Fruit fly (Drosophila melanogaster) whole organism, embryonic: ENCODE data around the gene amn.

Source experiments
- Ada2b ChIP-seq: fragments of 200-800 bp; sonication (Bioruptor generic); IDR thresholded peaks from 2 replicates; pipeline ENCODE4 v1.3.6; 2022; ENCODE audit warnings: missing biosample characterization, missing genetic modification characterization
- Atf6 ChIP-seq: fragments of 200-800 bp; sonication (Bioruptor generic); IDR thresholded peaks from 2 replicates; pipeline ENCODE4 v1.3.6; 2022; ENCODE audit warnings: missing biosample characterization, missing genetic modification characterization
- Blimp-1 ChIP-seq: fragments of 200-800 bp; sonication (Bioruptor generic); optimal IDR thresholded peaks from 3 replicates; lab custom pipeline; 2018; ENCODE audit warnings: missing biosample characterization, missing genetic modification characterization, mild to moderate bottlenecking, moderate library complexity, missing genetic modification reagents
- C15 ChIP-seq: fragments of 200-800 bp; sonication (Bioruptor generic); IDR thresholded peaks from 3 replicates; pipeline ENCODE4 v1.3.6; 2022; ENCODE audit warnings: missing biosample characterization, missing genetic modification characterization
- CG10267 ChIP-seq: fragments of 200-800 bp; sonication (Bioruptor generic); optimal IDR thresholded peaks from 2 replicates; lab custom pipeline; 2018; ENCODE audit warnings: missing biosample characterization, mild to moderate bottlenecking, missing genetic modification characterization, moderate library complexity
- CG11723 ChIP-seq: fragments of 200-800 bp; sonication (Bioruptor generic); optimal IDR thresholded peaks from 2 replicates; lab custom pipeline; 2017; ENCODE audit warnings: missing biosample characterization, mild to moderate bottlenecking, missing genetic modification characterization
- CG14965 ChIP-seq: fragments of 200-800 bp; sonication (Bioruptor generic); optimal IDR thresholded peaks from 2 replicates; lab custom pipeline; 2016; ENCODE audit warnings: missing biosample characterization, missing genetic modification characterization, borderline replicate concordance
- CG15696 ChIP-seq: fragments of 200-800 bp; sonication (Bioruptor generic); optimal IDR thresholded peaks from 2 replicates; lab custom pipeline; 2019; ENCODE audit warnings: missing biosample characterization, mild to moderate bottlenecking, missing genetic modification characterization, moderate library complexity
- CG1602 ChIP-seq: fragments of 200-800 bp; sonication (Bioruptor generic); optimal IDR thresholded peaks from 3 replicates; lab custom pipeline; 2016; ENCODE audit warnings: missing biosample characterization, missing genetic modification characterization
- CG16863 ChIP-seq: fragments of 200-800 bp; sonication (Bioruptor generic); optimal IDR thresholded peaks from 3 replicates; lab custom pipeline; 2016; ENCODE audit warnings: missing biosample characterization, missing genetic modification characterization
- CG17186 ChIP-seq: fragments of 200-800 bp; sonication (Bioruptor generic); optimal IDR thresholded peaks from 3 replicates; lab custom pipeline; 2017; ENCODE audit warnings: missing biosample characterization, missing genetic modification reagents, missing genetic modification characterization
- CG18476 ChIP-seq: fragments of 200-800 bp; sonication (Bioruptor generic); optimal IDR thresholded peaks from 2 replicates; lab custom pipeline; 2016; ENCODE audit warnings: missing biosample characterization, mild to moderate bottlenecking, missing genetic modification characterization
- CG2116 ChIP-seq: fragments of 200-800 bp; sonication (Bioruptor generic); optimal IDR thresholded peaks from 3 replicates; lab custom pipeline; 2018; ENCODE audit warnings: missing biosample characterization, mild to moderate bottlenecking, missing genetic modification characterization
- CG2120 ChIP-seq: fragments of 200-800 bp; sonication (Bioruptor generic); optimal IDR thresholded peaks from 3 replicates; lab custom pipeline; 2016; ENCODE audit warnings: missing biosample characterization, missing genetic modification characterization
- CG2202 ChIP-seq: fragments of 200-800 bp; sonication (Bioruptor generic); optimal IDR thresholded peaks from 2 replicates; lab custom pipeline; 2018; ENCODE audit warnings: missing biosample characterization, mild to moderate bottlenecking, missing genetic modification characterization
- CG30403 ChIP-seq: fragments of 200-800 bp; sonication (Bioruptor generic); optimal IDR thresholded peaks from 3 replicates; lab custom pipeline; 2016; ENCODE audit warnings: missing biosample characterization, missing genetic modification characterization
- CG31388 ChIP-seq: fragments of 200-800 bp; sonication (Bioruptor generic); optimal IDR thresholded peaks from 2 replicates; lab custom pipeline; 2016; ENCODE audit warnings: missing biosample characterization, missing genetic modification characterization
- CG32772 ChIP-seq: fragments of 200-800 bp; sonication (Bioruptor generic); IDR thresholded peaks from 2 replicates; pipeline ENCODE4 v1.3.6; 2022; ENCODE audit warnings: missing biosample characterization, missing genetic modification characterization
- CG4404 ChIP-seq: fragments of 200-800 bp; sonication (Bioruptor generic); IDR thresholded peaks from 2 replicates; pipeline ENCODE4 v1.3.6; 2022; ENCODE audit warnings: missing biosample characterization, missing genetic modification characterization
- CG6791 ChIP-seq: fragments of 200-800 bp; sonication (Bioruptor generic); IDR thresholded peaks from 3 replicates; pipeline ENCODE4 v1.3.6; 2022; ENCODE audit warnings: missing biosample characterization, missing genetic modification characterization; ENCODE audit not compliant: partially characterized antibody
- CG7745 ChIP-seq: fragments of 200-800 bp; sonication (Bioruptor generic); optimal IDR thresholded peaks from 2 replicates; lab custom pipeline; 2018; ENCODE audit warnings: missing biosample characterization, mild to moderate bottlenecking, missing genetic modification characterization, moderate library complexity
- CrebB ChIP-seq: fragments of 200-800 bp; sonication (Bioruptor generic); optimal IDR thresholded peaks from 3 replicates; lab custom pipeline; 2018; ENCODE audit warnings: missing biosample characterization, mild to moderate bottlenecking, missing genetic modification characterization
- D ChIP-seq, 2 experiments: fragments of 200-800 bp in 1 of 2; fragments of >200 bp in 1 of 2; sonication (Bioruptor generic) in 1 of 2; optimal IDR thresholded peaks; 2 replicates in 1 of 2; 3 replicates in 1 of 2; lab custom pipeline; 2017; ENCODE audit warnings: mild to moderate bottlenecking in 1 of 2, missing biosample characterization in 1 of 2, missing genetic modification characterization in 1 of 2, missing genetic modification reagents in 1 of 2
- Deaf1 ChIP-seq: fragments of 200-800 bp; optimal IDR thresholded peaks from 3 replicates; lab custom pipeline; 2019; ENCODE audit warnings: missing biosample characterization, mild to moderate bottlenecking, missing genetic modification characterization, moderate library complexity
- Ets97D ChIP-seq: fragments of 200-800 bp; sonication (Bioruptor generic); optimal IDR thresholded peaks from 3 replicates; lab custom pipeline; 2016; ENCODE audit warnings: missing biosample characterization, missing genetic modification characterization
- Hmx ChIP-seq: fragments of 200-800 bp; sonication (Bioruptor generic); optimal IDR thresholded peaks from 2 replicates; lab custom pipeline; 2016; ENCODE audit warnings: missing biosample characterization, missing genetic modification characterization
- Pdp1 ChIP-seq, 2 experiments: fragments of 200-800 bp; sonication (Bioruptor generic); optimal IDR thresholded peaks; 3 replicates each; lab custom pipeline; 2016; ENCODE audit warnings: missing biosample characterization in 2 of 2, missing genetic modification characterization in 2 of 2, mild to moderate bottlenecking in 1 of 2, moderate library complexity in 1 of 2
- Rfx ChIP-seq: fragments of 200-800 bp; sonication (Bioruptor generic); IDR thresholded peaks from 2 replicates; pipeline ENCODE4 v1.3.6; 2022; ENCODE audit warnings: missing biosample characterization, missing genetic modification characterization
- Rx ChIP-seq: fragments of 200-800 bp; sonication (Bioruptor generic); IDR thresholded peaks from 2 replicates; pipeline ENCODE4 v1.3.6; 2022; ENCODE audit warnings: missing biosample characterization, missing genetic modification characterization
- Side ChIP-seq: fragments of 200-800 bp; sonication (Bioruptor generic); optimal IDR thresholded peaks from 2 replicates; lab custom pipeline; 2016; ENCODE audit warnings: missing biosample characterization, missing genetic modification characterization
- Six4 ChIP-seq: fragments of 200-800 bp; sonication (Bioruptor generic); optimal IDR thresholded peaks from 2 replicates; lab custom pipeline; 2016; ENCODE audit warnings: missing biosample characterization, missing genetic modification characterization
- Stat92E ChIP-seq, 3 experiments: fragments of >200 bp in 2 of 3; fragments of 200-800 bp in 1 of 3; sonication (Bioruptor generic) in 1 of 3; optimal IDR thresholded peaks; 2 replicates each; lab custom pipeline; 2017 to 2019; ENCODE audit warnings: missing biosample characterization in 3 of 3, missing genetic modification characterization in 3 of 3, mild to moderate bottlenecking in 1 of 3, moderate library complexity in 1 of 3
- Taf1 ChIP-seq: fragments of 200-800 bp; sonication (Bioruptor generic); IDR thresholded peaks from 2 replicates; pipeline ENCODE4 v1.3.6; 2022; ENCODE audit warnings: missing biosample characterization, missing genetic modification characterization
- Vsx1 ChIP-seq: fragments of 200-800 bp; sonication (Bioruptor generic); optimal IDR thresholded peaks from 2 replicates; lab custom pipeline; 2017; ENCODE audit warnings: missing biosample characterization, mild to moderate bottlenecking, missing genetic modification characterization, missing genetic modification reagents
- aop ChIP-seq: fragments of 200-800 bp; sonication (Bioruptor generic); IDR thresholded peaks from 2 replicates; pipeline ENCODE4 v1.3.6; 2022; ENCODE audit warnings: missing biosample characterization, missing genetic modification characterization
- cato ChIP-seq: fragments of 200-800 bp; sonication (Bioruptor generic); optimal IDR thresholded peaks from 2 replicates; lab custom pipeline; 2016; ENCODE audit warnings: missing biosample characterization, missing genetic modification characterization, borderline replicate concordance
- chn ChIP-seq: fragments of 200-800 bp; sonication (Bioruptor generic); optimal IDR thresholded peaks from 2 replicates; lab custom pipeline; 2016; ENCODE audit warnings: missing biosample characterization, missing genetic modification characterization
- dimm ChIP-seq: fragments of 200-800 bp; sonication (Bioruptor generic); IDR thresholded peaks from 2 replicates; pipeline ENCODE4 v1.3.6; 2022; ENCODE audit warnings: missing biosample characterization, missing genetic modification characterization
- disco-r ChIP-seq: fragments of 200-800 bp; sonication (Bioruptor generic); optimal IDR thresholded peaks from 2 replicates; lab custom pipeline; 2016; ENCODE audit warnings: missing biosample characterization, missing genetic modification characterization
- gem ChIP-seq: fragments of 200-800 bp; sonication (Bioruptor generic); optimal IDR thresholded peaks from 2 replicates; lab custom pipeline; 2019; ENCODE audit warnings: missing biosample characterization, mild to moderate bottlenecking, missing genetic modification characterization, moderate library complexity
- insv ChIP-seq, 2 experiments: fragments of 200-800 bp; sonication (Bioruptor generic); optimal IDR thresholded peaks; 3 replicates each; lab custom pipeline; 2016 to 2018; ENCODE audit warnings: missing biosample characterization in 2 of 2, missing genetic modification characterization in 2 of 2
- klu ChIP-seq: fragments of 200-800 bp; sonication (Bioruptor generic); IDR thresholded peaks from 2 replicates; pipeline ENCODE4 v1.3.6; 2022; ENCODE audit warnings: missing biosample characterization, missing genetic modification characterization
- p53 ChIP-seq: fragments of 200-800 bp; sonication (Bioruptor generic); optimal IDR thresholded peaks from 2 replicates; lab custom pipeline; 2016; ENCODE audit warnings: missing biosample characterization, missing genetic modification characterization
- peb ChIP-seq: fragments of 200-800 bp; sonication (Bioruptor generic); IDR thresholded peaks from 2 replicates; pipeline ENCODE4 v1.3.6; 2022; ENCODE audit warnings: missing biosample characterization, missing genetic modification characterization
- sens ChIP-seq: fragments of 200-800 bp; sonication (Bioruptor generic); peaks from one replicate; lab custom pipeline; 2016; ENCODE audit warnings: missing biosample characterization, missing genetic modification characterization
- seq ChIP-seq: fragments of 200-800 bp; sonication (Bioruptor generic); IDR thresholded peaks from 2 replicates; pipeline ENCODE4 v1.3.6; 2022; ENCODE audit warnings: missing biosample characterization, missing genetic modification characterization
- tgo ChIP-seq: fragments of 200-800 bp; sonication (Bioruptor generic); IDR thresholded peaks from 3 replicates; pipeline ENCODE4 v1.3.6; 2022; ENCODE audit warnings: missing biosample characterization, missing genetic modification characterization
- tin ChIP-seq: fragments of 200-800 bp; sonication (Bioruptor generic); optimal IDR thresholded peaks from 3 replicates; lab custom pipeline; 2016; ENCODE audit warnings: missing biosample characterization, missing genetic modification characterization
- tx ChIP-seq: fragments of 200-800 bp; sonication (Bioruptor generic); optimal IDR thresholded peaks from 2 replicates; lab custom pipeline; 2016; ENCODE audit warnings: missing biosample characterization, missing genetic modification characterization

amn gene

dm6 chrX:19865389-19866144 lies 24.3 kb downstream of the amn start, which contains the start of gene THADA (continued):
- peak; percentile 2 for TF ChIP-seq Six4 (GFP tag; lab: Kevin White, UChicago)
- TF ChIP-seq CG15696 (tag; lab: Kevin White, UChicago) = no peak
- no peak for TF ChIP-seq Stat92E (GFP tag; optimal IDR thresholded peaks at IDR 0.05; lab: Kevin White, UChicago)
- TF ChIP-seq CG4404 = no peak
- TF ChIP-seq Pdp1 (GFP tag; optimal IDR thresholded peaks at IDR 0.05; lab: Kevin White, UChicago) = peak; percentile 22 to 37
- peak in 1 of 2 experiments; percentile 77 for TF ChIP-seq insv (GFP tag; optimal IDR thresholded peaks at IDR 0.05; lab: Kevin White, UChicago)
- TF ChIP-seq CG14965 (GFP tag; lab: Kevin White, UChicago) = no peak
- peak; percentile 91 for TF ChIP-seq CG17186
- TF ChIP-seq Hmx (GFP tag; lab: Kevin White, UChicago) = no peak
- no peak for TF ChIP-seq Vsx1 (GFP tag; lab: Kevin White, UChicago)
- no peak for TF ChIP-seq cato (GFP tag; lab: Kevin White, UChicago)
- TF ChIP-seq Deaf1 = no peak
- TF ChIP-seq seq (GFP tag; lab: Robert Waterston, UW) = no peak
- no peak for TF ChIP-seq CG2202 (tag; lab: Kevin White, UChicago)
- peak; percentile 42 for TF ChIP-seq CG18476
- peak; percentile 65 for TF ChIP-seq Rfx (GFP tag; lab: Robert Waterston, UW)
- TF ChIP-seq CG7745 = no peak
- peak; percentile 36 for TF ChIP-seq p53 (GFP tag; lab: Kevin White, UChicago)
- peak; percentile 38 for TF ChIP-seq tin (GFP tag; lab: Kevin White, UChicago)
- peak; percentile 90 for TF ChIP-seq Ets97D (GFP tag; lab: Kevin White, UChicago)
- TF ChIP-seq CG30403 (GFP tag; lab: Kevin White, UChicago) = peak; percentile 70
- TF ChIP-seq CrebB (tag; lab: Kevin White, UChicago) = no peak
- TF ChIP-seq aop (GFP tag; lab: Robert Waterston, UW) = no peak
- TF ChIP-seq Side (GFP tag; lab: Kevin White, UChicago) = no peak
- no peak for TF ChIP-seq chn (GFP tag; lab: Kevin White, UChicago)
- no peak for TF ChIP-seq klu (GFP tag; lab: Robert Waterston, UW)
- no peak for TF ChIP-seq Blimp-1
- TF ChIP-seq C15 (GFP tag; lab: Robert Waterston, UW) = no peak
- peak; percentile 45 for TF ChIP-seq CG10267 (tag; lab: Kevin White, UChicago)
- TF ChIP-seq CG32772 = peak; percentile 16; the same call in 1 of the 2 replicates
- TF ChIP-seq tgo (GFP tag; lab: Robert Waterston, UW) = peak; percentile 21; the same call in 1 of the 3 replicates
- TF ChIP-seq CG16863 (GFP tag; lab: Kevin White, UChicago) = peak; percentile 27
- TF ChIP-seq Rx (GFP tag; lab: Robert Waterston, UW) = no peak
- TF ChIP-seq Ada2b (GFP tag; lab: Robert Waterston, UW) = 0 out of 2 replicates have a peak, but pooled peaks have one; percentile 24
- TF ChIP-seq CG2116 (GFP tag; lab: Kevin White, UChicago) = peak; percentile 73
- no peak for TF ChIP-seq CG11723
- TF ChIP-seq CG6791 (GFP tag; lab: Robert Waterston, UW) = peak; percentile 96
- TF ChIP-seq sens (GFP tag; lab: Kevin White, UChicago) = peak; percentile 85
- TF ChIP-seq dimm (GFP tag; lab: Robert Waterston, UW) = no peak
- no peak for TF ChIP-seq disco-r (GFP tag; lab: Kevin White, UChicago)
- no peak for TF ChIP-seq D (optimal IDR thresholded peaks at IDR 0.05; lab: Kevin White, UChicago)
- no peak for TF ChIP-seq D (GFP tag; optimal IDR thresholded peaks at IDR 0.05; lab: Kevin White, UChicago)
- 0 out of 2 replicates have a peak, but pooled peaks have one; percentile 36 for TF ChIP-seq peb (GFP tag; lab: Robert Waterston, UW)
- TF ChIP-seq gem (tag; lab: Kevin White, UChicago) = no peak
- TF ChIP-seq tx (GFP tag; lab: Kevin White, UChicago) = peak; percentile 25
- peak; percentile 62 for TF ChIP-seq CG2120 (GFP tag; lab: Kevin White, UChicago)
- TF ChIP-seq Atf6 (GFP tag; lab: Robert Waterston, UW) = peak; percentile 18; the same call in 1 of the 2 replicates
- no peak for TF ChIP-seq Taf1
- no peak for TF ChIP-seq CG31388 (GFP tag; lab: Kevin White, UChicago)
- TF ChIP-seq CG1602 (GFP tag; lab: Kevin White, UChicago) = peak; percentile 25
